Fruit fly (Drosophila melanogaster) whole organism: Measurements from ENCODE around the gene bru2.

Experiments
- CG8478 ChIP-seq: fragments of >200 bp; optimal IDR thresholded peaks from 2 replicates; lab custom pipeline; 2018; ENCODE audit warnings: inconsistent platforms
- Dll ChIP-seq: fragments of >200 bp; optimal IDR thresholded peaks from 2 replicates; lab custom pipeline; 2017
- EcR ChIP-seq, 2 experiments: fragments of >200 bp; optimal IDR thresholded peaks; 2 replicates each; lab custom pipeline; 2017; ENCODE audit warnings: missing biosample characterization in 2 of 2, missing genetic modification characterization in 2 of 2, missing genetic modification reagents in 2 of 2
- pan ChIP-seq: fragments of >200 bp; optimal IDR thresholded peaks from 2 replicates; lab custom pipeline; 2017
- psq ChIP-seq: fragments of >200 bp; optimal IDR thresholded peaks from 2 replicates; lab custom pipeline; 2017
- usp ChIP-seq: fragments of >200 bp; optimal IDR thresholded peaks from 2 replicates; lab custom pipeline; 2017; ENCODE audit warnings: missing biosample characterization, missing genetic modification characterization, mixed read lengths

DNA sequence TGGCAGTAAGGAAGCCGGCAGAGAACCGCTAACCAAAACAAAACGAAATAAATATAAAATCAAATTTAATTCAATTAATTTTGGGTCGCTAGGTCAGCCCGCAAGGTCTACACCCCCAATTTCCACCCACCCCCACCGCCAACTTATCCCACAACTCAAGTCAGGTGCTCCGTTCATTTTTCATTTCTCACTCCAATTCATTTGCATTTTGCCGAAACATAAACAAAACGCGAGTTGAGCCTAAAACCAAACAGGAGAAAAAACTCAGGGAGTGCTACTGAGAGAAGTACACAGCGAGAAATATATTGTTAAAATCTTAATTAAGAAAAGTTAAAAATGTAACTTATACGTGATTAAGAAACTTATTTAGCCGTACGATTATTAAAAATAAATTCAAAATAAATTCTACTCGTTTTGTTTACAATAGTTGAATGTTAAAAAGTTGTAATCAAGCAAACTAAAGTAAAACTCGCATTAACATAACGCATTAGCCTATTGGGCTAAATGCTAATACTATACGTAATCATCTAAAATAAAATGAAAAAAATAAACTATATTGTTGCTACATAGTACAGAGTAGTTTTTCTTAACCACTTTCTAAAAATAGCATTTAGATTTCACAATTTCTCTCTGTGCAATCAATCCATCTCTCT lies 71.6 kb downstream of the bru2 start:
- TF ChIP-seq psq (lab: Kevin White, UChicago) (no peak), pan (lab: Kevin White, UChicago) (no peak), CG8478 (lab: Kevin White, UChicago) (no peak), EcR (GFP tag; optimal IDR thresholded peaks at IDR 0.05; lab: Kevin White, UChicago) (no peak), usp (GFP tag; lab: Kevin White, UChicago) (no peak), Dll (lab: Kevin White, UChicago) (no peak)
